Worm (Caenorhabditis elegans) whole organism, L3 larva: ENCODE measurements around the gene egg-1.
A peak's percentile ranks its signal among the peaks of the same experiment; 100 is the strongest.

Experiments used
- R02D3.7 ChIP-seq: fragments of 150-350 bp; optimal IDR thresholded peaks from 2 replicates; lab custom pipeline; 2014; ENCODE audit warnings: missing biosample characterization, missing genetic modification characterization
- ZK546.5 ChIP-seq: sonication (generic microtip); optimal IDR thresholded peaks from 2 replicates; lab custom pipeline; 2017; ENCODE audit warnings: missing biosample characterization, missing genetic modification characterization
- aly-2 ChIP-seq: fragments of 150-350 bp; optimal IDR thresholded peaks from 2 replicates; lab custom pipeline; 2014; ENCODE audit warnings: missing biosample characterization, missing genetic modification characterization
- ceh-16 ChIP-seq: sonication (generic microtip); optimal IDR thresholded peaks from 2 replicates; lab custom pipeline; 2017; ENCODE audit warnings: missing biosample characterization, missing genetic modification characterization
- ceh-28 ChIP-seq: fragments of 150-350 bp; optimal IDR thresholded peaks from 2 replicates; lab custom pipeline; 2014; ENCODE audit warnings: missing biosample characterization, missing genetic modification reagents, missing genetic modification characterization
- ceh-82 ChIP-seq: fragments of 150-350 bp; optimal IDR thresholded peaks from 2 replicates; lab custom pipeline; 2014; ENCODE audit warnings: missing biosample characterization, missing genetic modification characterization
- egl-27 ChIP-seq: sonication (generic microtip); optimal IDR thresholded peaks from 4 replicates; lab custom pipeline; 2017; ENCODE audit warnings: missing biosample characterization, missing genetic modification reagents, missing genetic modification characterization
- elt-1 ChIP-seq: fragments of 150-350 bp; optimal IDR thresholded peaks from 2 replicates; lab custom pipeline; 2014; ENCODE audit warnings: missing biosample characterization, missing genetic modification characterization
- elt-2 ChIP-seq: sonication (generic microtip); optimal IDR thresholded peaks from 2 replicates; lab custom pipeline; 2016; ENCODE audit warnings: missing genetic modification reagents, mild to moderate bottlenecking, missing genetic modification characterization, missing compliant biosample characterization
- elt-3 ChIP-seq, 3 experiments: fragments of 150-350 bp in 1 of 3; sonication (generic microtip) in 2 of 3; optimal IDR thresholded peaks; 2 replicates in 2 of 3; 4 replicates in 1 of 3; lab custom pipeline; 2014 to 2017; ENCODE audit warnings: missing biosample characterization in 3 of 3, missing genetic modification characterization in 3 of 3
- eor-1 ChIP-seq, 2 experiments: fragments of 150-350 bp; optimal IDR thresholded peaks; 2 replicates each; lab custom pipeline; 2014 to 2018; ENCODE audit warnings: missing biosample characterization in 2 of 2, missing genetic modification characterization in 2 of 2
- fkh-10 ChIP-seq: sonication (generic microtip); optimal IDR thresholded peaks from 2 replicates; lab custom pipeline; 2017; ENCODE audit warnings: missing biosample characterization, missing genetic modification reagents, missing genetic modification characterization
- fkh-2 ChIP-seq: fragments of 150-350 bp; optimal IDR thresholded peaks from 2 replicates; lab custom pipeline; 2014; ENCODE audit warnings: missing biosample characterization, missing genetic modification reagents, missing genetic modification characterization
- hmg-11 ChIP-seq: sonication (generic microtip); optimal IDR thresholded peaks from 2 replicates; lab custom pipeline; 2016; ENCODE audit warnings: missing genetic modification characterization, missing compliant biosample characterization
- jun-1 ChIP-seq: fragments of 150-350 bp; optimal IDR thresholded peaks from 2 replicates; lab custom pipeline; 2014; ENCODE audit warnings: missing biosample characterization, missing genetic modification reagents, missing genetic modification characterization
- lin-15B ChIP-seq: fragments of 150-350 bp; optimal IDR thresholded peaks from 2 replicates; lab custom pipeline; 2014; ENCODE audit warnings: missing biosample characterization, missing genetic modification characterization
- lin-39 ChIP-seq: fragments of 150-350 bp; optimal IDR thresholded peaks from 2 replicates; lab custom pipeline; 2018; ENCODE audit warnings: missing biosample characterization, missing genetic modification reagents, missing genetic modification characterization
- lsy-12 ChIP-seq: sonication (generic microtip); optimal IDR thresholded peaks from 2 replicates; lab custom pipeline; 2016; ENCODE audit warnings: mild to moderate bottlenecking, missing genetic modification characterization, missing compliant biosample characterization
- mml-1 ChIP-seq: fragments of 150-350 bp; sonication (generic microtip); optimal IDR thresholded peaks from 3 replicates; lab custom pipeline; 2014; ENCODE audit warnings: missing biosample characterization, missing genetic modification characterization
- nfya-1 ChIP-seq: sonication (generic microtip); optimal IDR thresholded peaks from 2 replicates; lab custom pipeline; 2017; ENCODE audit warnings: missing genetic modification characterization, mild to moderate bottlenecking, missing compliant biosample characterization, antibody characterized with exemption, moderate library complexity; ENCODE audit not compliant: insufficient read depth
- nhr-11 ChIP-seq: fragments of 150-350 bp; optimal IDR thresholded peaks from 2 replicates; lab custom pipeline; 2014; ENCODE audit warnings: missing biosample characterization, missing genetic modification characterization
- nhr-23 ChIP-seq: fragments of 150-350 bp; optimal IDR thresholded peaks from 2 replicates; lab custom pipeline; 2014; ENCODE audit warnings: missing biosample characterization, missing genetic modification reagents, missing genetic modification characterization
- nhr-237 ChIP-seq: fragments of 150-350 bp; optimal IDR thresholded peaks from 2 replicates; lab custom pipeline; 2014; ENCODE audit warnings: missing biosample characterization, missing genetic modification characterization
- nhr-25 ChIP-seq: sonication (generic microtip); optimal IDR thresholded peaks from 2 replicates; lab custom pipeline; 2017; ENCODE audit warnings: missing biosample characterization, missing genetic modification characterization
- nhr-28 ChIP-seq: fragments of 150-350 bp; optimal IDR thresholded peaks from 2 replicates; lab custom pipeline; 2014; ENCODE audit warnings: missing biosample characterization, missing genetic modification characterization
- nhr-43 ChIP-seq: sonication (generic microtip); optimal IDR thresholded peaks from 2 replicates; lab custom pipeline; 2016; ENCODE audit warnings: mild to moderate bottlenecking, missing genetic modification characterization, missing compliant biosample characterization; ENCODE audit not compliant: poor library complexity, severe bottlenecking
- nhr-67 ChIP-seq: fragments of 150-350 bp; optimal IDR thresholded peaks from 2 replicates; lab custom pipeline; 2014; ENCODE audit warnings: missing biosample characterization, missing genetic modification characterization
- nhr-76 ChIP-seq: fragments of 150-350 bp; sonication (generic microtip); optimal IDR thresholded peaks from 5 replicates; lab custom pipeline; 2014; ENCODE audit warnings: missing biosample characterization, missing genetic modification characterization
- nhr-77 ChIP-seq: fragments of 150-350 bp; optimal IDR thresholded peaks from 2 replicates; lab custom pipeline; 2014; ENCODE audit warnings: missing biosample characterization, missing genetic modification characterization
- pha-4 ChIP-seq: fragments of 150-350 bp; optimal IDR thresholded peaks from 2 replicates; lab custom pipeline; 2014; ENCODE audit warnings: missing biosample characterization, missing genetic modification reagents, missing genetic modification characterization
- pqm-1 ChIP-seq: fragments of 150-350 bp; optimal IDR thresholded peaks from 2 replicates; lab custom pipeline; 2017; ENCODE audit warnings: missing biosample characterization, missing genetic modification characterization, inconsistent platforms
- sea-2 ChIP-seq: fragments of 150-350 bp; sonication (generic microtip); optimal IDR thresholded peaks from 4 replicates; lab custom pipeline; 2014; ENCODE audit warnings: missing biosample characterization, missing genetic modification reagents, missing genetic modification characterization
- skn-1 ChIP-seq: fragments of 150-350 bp; optimal IDR thresholded peaks from 2 replicates; lab custom pipeline; 2014; ENCODE audit warnings: missing biosample characterization, missing genetic modification characterization
- snpc-4 ChIP-seq: fragments of 150-350 bp; optimal IDR thresholded peaks from 2 replicates; lab custom pipeline; 2014; ENCODE audit warnings: missing biosample characterization, missing genetic modification characterization
- tbx-2 ChIP-seq: sonication (generic microtip); optimal IDR thresholded peaks from 2 replicates; lab custom pipeline; 2016; ENCODE audit warnings: mild to moderate bottlenecking, missing genetic modification characterization, missing compliant biosample characterization
- unc-39 ChIP-seq: sonication (generic microtip); optimal IDR thresholded peaks from 4 replicates; lab custom pipeline; 2017; ENCODE audit warnings: missing biosample characterization, missing genetic modification characterization
- unc-62 ChIP-seq: fragments of 150-350 bp; sonication (generic microtip); optimal IDR thresholded peaks from 4 replicates; lab custom pipeline; 2014; ENCODE audit warnings: missing biosample characterization, missing genetic modification reagents, missing genetic modification characterization
- zag-1 ChIP-seq: fragments of 150-350 bp; optimal IDR thresholded peaks from 2 replicates; lab custom pipeline; 2014; ENCODE audit warnings: missing biosample characterization, missing genetic modification characterization
- ztf-11 ChIP-seq: fragments of 150-350 bp; optimal IDR thresholded peaks from 2 replicates; lab custom pipeline; 2014; ENCODE audit warnings: missing biosample characterization, missing genetic modification characterization

Gene egg-1

ce11 chrIII:5721888-5722287 lies 6.1 kb upstream of the egg-1 start:
- TF ChIP-seq ceh-28 (tag; lab: Kevin White, UChicago) (peak; percentile 79), elt-1 (tag; lab: Kevin White, UChicago) (peak; percentile 50), snpc-4 (tag; lab: Kevin White, UChicago) (peak; percentile 85), lin-39 (tag; lab: Kevin White, UChicago) (no peak), nhr-76 (tag; lab: Kevin White, UChicago) (no peak), jun-1 (tag; lab: Kevin White, UChicago) (peak; percentile 22), ztf-11 (no peak), aly-2 (tag; lab: Kevin White, UChicago) (no peak), lin-15B (tag; lab: Kevin White, UChicago) (peak; percentile 52), pha-4 (tag; lab: Kevin White, UChicago) (peak; percentile 54), mml-1 (tag; lab: Kevin White, UChicago) (no peak), skn-1 (tag; lab: Kevin White, UChicago) (no peak), ceh-16 (tag; lab: Kevin White, UChicago) (no peak), nhr-43 (tag; lab: Kevin White, UChicago) (peak; percentile 90), pqm-1 (tag; lab: Kevin White, UChicago) (peak; percentile 87), R02D3.7 (tag; lab: Kevin White, UChicago) (peak; percentile 42), zag-1 (no peak), nhr-237 (tag; lab: Kevin White, UChicago) (no peak), elt-2 (peak; percentile 91), nhr-25 (tag; lab: Kevin White, UChicago) (peak; percentile 24), tbx-2 (tag; lab: Kevin White, UChicago) (no peak), nhr-28 (tag; lab: Kevin White, UChicago) (no peak), ZK546.5 (tag; lab: Kevin White, UChicago) (no peak), nhr-11 (tag; lab: Kevin White, UChicago) (no peak), eor-1 (tag; optimal IDR thresholded peaks at IDR 0.05; lab: Kevin White, UChicago) (no peak), nhr-67 (tag; lab: Kevin White, UChicago) (no peak), egl-27 (tag; lab: Kevin White, UChicago) (no peak), nhr-77 (no peak), nfya-1 (no peak), sea-2 (no peak), lsy-12 (tag; lab: Kevin White, UChicago) (peak; percentile 83), fkh-10 (GFP tag; lab: Kevin White, UChicago) (no peak), nhr-23 (tag; lab: Kevin White, UChicago) (peak; percentile 74), hmg-11 (tag; lab: Kevin White, UChicago) (peak; percentile 41), unc-39 (no peak)
- TF ChIP-seq, all 47 proteins: peak for 14

- TF ChIP-seq nhr-11 (tag; lab: Kevin White, UChicago) (no peak), fkh-2 (tag; lab: Kevin White, UChicago) (no peak), lsy-12 (tag; lab: Kevin White, UChicago) (no peak), skn-1 (tag; lab: Kevin White, UChicago) (no peak), nhr-237 (tag; lab: Kevin White, UChicago) (no peak), unc-39 (no peak), ceh-82 (no peak), nhr-67 (tag; lab: Kevin White, UChicago) (no peak), pha-4 (tag; lab: Kevin White, UChicago) (no peak), ceh-16 (tag; lab: Kevin White, UChicago) (no peak), aly-2 (tag; lab: Kevin White, UChicago) (no peak), mml-1 (tag; lab: Kevin White, UChicago) (no peak), eor-1 (tag; optimal IDR thresholded peaks at IDR 0.05; lab: Kevin White, UChicago) (no peak)
These were observed 5.4 kb upstream of the egg-1 start, which contains the start of gene wrm-1 for ce11 chrIII:5722550-5722949. Gene wrm-1 (plus strand): TSS chrIII:5722850.

ce11 chrIII:5729367-5729766 lies 1.4 kb downstream of the egg-1 start:
- TF ChIP-seq elt-3 (tag; optimal IDR thresholded peaks at IDR 0.05; lab: Kevin White, UChicago) (no peak), aly-2 (tag; lab: Kevin White, UChicago) (no peak), pqm-1 (tag; lab: Kevin White, UChicago) (no peak), elt-2 (no peak), nhr-237 (tag; lab: Kevin White, UChicago) (no peak), nhr-76 (tag; lab: Kevin White, UChicago) (no peak), nhr-23 (tag; lab: Kevin White, UChicago) (no peak), unc-62 (GFP tag; lab: Kevin White, UChicago) (no peak), ceh-16 (tag; lab: Kevin White, UChicago) (no peak), hmg-11 (tag; lab: Kevin White, UChicago) (no peak)
